Worm (Caenorhabditis elegans): ENCODE results near the gene ZK546.2.

DNA sequence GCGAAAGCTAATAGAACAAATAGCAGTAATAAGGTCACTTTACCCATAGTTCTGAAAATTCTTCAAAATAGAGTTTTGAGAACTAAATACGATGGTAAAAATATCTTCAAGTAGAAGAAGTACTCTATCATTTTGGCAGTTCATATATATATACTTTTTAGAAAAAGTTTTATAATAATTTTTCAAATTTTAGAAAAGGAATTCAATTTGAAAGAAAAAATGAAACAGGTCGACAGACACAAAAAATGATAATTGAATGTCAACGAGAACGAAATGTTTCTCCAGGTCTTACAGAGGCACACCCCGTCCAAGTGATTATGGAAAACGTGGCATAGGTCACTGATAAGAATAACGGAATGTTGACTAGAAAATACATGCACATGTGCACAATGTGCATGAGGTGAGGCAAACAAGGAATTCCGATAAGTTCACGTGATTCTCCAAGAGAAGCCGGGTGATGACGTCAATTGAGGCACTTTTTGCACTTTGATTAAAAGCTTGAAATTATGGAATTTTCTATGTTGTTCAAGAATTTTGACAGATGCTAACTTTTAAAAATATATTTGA is 20.5 kb upstream of the ZK546.2 start, which contains the start of gene aagr-2:
- no peak for TF ChIP-seq nhr-25 (tag; optimal IDR thresholded peaks at IDR 0.05)
- TF ChIP-seq pha-4 (tag; optimal IDR thresholded peaks at IDR 0.05): peak; percentile 74
- TF ChIP-seq mdl-1 (tag; optimal IDR thresholded peaks at IDR 0.05): no peak
- TF ChIP-seq ZK546.5 (tag; optimal IDR thresholded peaks at IDR 0.05): no peak
- no peak for TF ChIP-seq mml-1 (tag; optimal IDR thresholded peaks at IDR 0.05)
- TF ChIP-seq fkh-10 (GFP tag; optimal IDR thresholded peaks at IDR 0.05): no peak
- TF ChIP-seq elt-2 (tag; optimal IDR thresholded peaks at IDR 0.05): peak; percentile 100
- TF ChIP-seq ceh-82 (tag; optimal IDR thresholded peaks at IDR 0.05): no peak
- no peak for TF ChIP-seq nhr-28 (tag; optimal IDR thresholded peaks at IDR 0.05)
